Worm (Caenorhabditis elegans) whole organism, L2 larva: ENCODE data around the gene glr-1.

Experiments used
- R02D3.7 ChIP-seq: fragments of 150-350 bp; optimal IDR thresholded peaks from 2 replicates; lab custom pipeline; 2014; ENCODE audit warnings: missing biosample characterization, missing genetic modification characterization
- blmp-1 ChIP-seq: sonication (generic microtip); optimal IDR thresholded peaks from 2 replicates; lab custom pipeline; 2017; ENCODE audit warnings: missing genetic modification characterization, mild to moderate bottlenecking, missing compliant biosample characterization, antibody characterized with exemption, moderate library complexity; ENCODE audit not compliant: insufficient read depth
- lin-13 ChIP-seq: fragments of 150-350 bp; optimal IDR thresholded peaks from 2 replicates; lab custom pipeline; 2014; ENCODE audit warnings: missing biosample characterization, missing genetic modification reagents, missing genetic modification characterization
- nhr-11 ChIP-seq: fragments of 150-350 bp; optimal IDR thresholded peaks from 2 replicates; lab custom pipeline; 2014; ENCODE audit warnings: missing biosample characterization, missing genetic modification characterization
- nhr-12 ChIP-seq: fragments of 150-350 bp; optimal IDR thresholded peaks from 2 replicates; lab custom pipeline; 2014; ENCODE audit warnings: missing biosample characterization, missing genetic modification characterization
- snpc-4 ChIP-seq: fragments of 150-350 bp; optimal IDR thresholded peaks from 2 replicates; lab custom pipeline; 2014; ENCODE audit warnings: missing biosample characterization, missing genetic modification characterization
- unc-55 ChIP-seq: fragments of 150-350 bp; sonication (generic microtip); optimal IDR thresholded peaks from 3 replicates; lab custom pipeline; 2014; ENCODE audit warnings: missing biosample characterization, missing genetic modification reagents, missing genetic modification characterization
- unc-62 ChIP-seq: fragments of 150-350 bp; optimal IDR thresholded peaks from 2 replicates; lab custom pipeline; 2014; ENCODE audit warnings: missing biosample characterization, missing genetic modification reagents, missing genetic modification characterization
- ztf-4 ChIP-seq: fragments of 150-350 bp; optimal IDR thresholded peaks from 2 replicates; lab custom pipeline; 2014; ENCODE audit warnings: missing biosample characterization, missing genetic modification characterization

DNA sequence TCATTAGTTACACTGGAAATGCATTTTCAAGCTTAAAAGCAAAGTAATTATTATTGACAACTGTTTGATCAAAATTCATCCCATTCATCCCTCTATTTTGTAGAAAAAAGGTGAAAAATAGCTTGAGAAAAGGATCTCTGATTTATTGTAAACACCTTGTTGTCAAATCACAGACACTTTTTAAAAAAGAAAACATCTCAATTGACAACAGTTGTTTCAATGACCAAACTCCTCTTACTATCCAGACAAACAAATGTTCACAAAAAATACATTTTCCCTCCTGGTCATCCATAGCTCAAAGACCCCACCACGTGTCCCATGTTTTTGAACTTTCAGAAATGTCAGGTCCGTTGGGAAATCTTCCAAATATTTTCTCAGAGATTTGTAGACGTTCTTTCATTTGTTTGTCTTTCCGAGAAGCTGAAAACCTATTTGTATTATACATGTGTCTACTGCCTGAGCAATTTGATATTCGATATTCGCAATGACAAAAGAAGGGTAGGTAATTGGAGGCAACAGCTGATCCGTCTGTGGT, 53.7 kb downstream of the glr-1 start, which contains the start of gene trp-1:
- no peak for TF ChIP-seq nhr-12 (tag; lab: Kevin White, UChicago)
- TF ChIP-seq R02D3.7 (tag; lab: Kevin White, UChicago): no peak
- no peak for TF ChIP-seq blmp-1 (tag; lab: Kevin White, UChicago)
- no peak for TF ChIP-seq ztf-4 (tag; lab: Kevin White, UChicago)
- no peak for TF ChIP-seq nhr-11 (tag; lab: Kevin White, UChicago)
- TF ChIP-seq unc-62 (GFP tag; lab: Kevin White, UChicago): no peak
- TF ChIP-seq snpc-4 (tag; lab: Kevin White, UChicago): no peak
- TF ChIP-seq lin-13 (GFP tag; lab: Kevin White, UChicago): no peak
- TF ChIP-seq unc-55 (GFP tag; lab: Kevin White, UChicago): no peak
